Fruit fly (Drosophila melanogaster) whole organism, embryonic: ENCODE measurements around the gene RpL8.

Experiments
- B-H1 ChIP-seq: fragments of 200-800 bp; sonication (Bioruptor generic); IDR thresholded peaks from 3 replicates; pipeline ENCODE4 v1.3.6; 2022; ENCODE audit warnings: missing biosample characterization, missing genetic modification characterization
- BEAF-32 ChIP-seq: fragments of 200-800 bp; sonication (Bioruptor generic); optimal IDR thresholded peaks from 3 replicates; lab custom pipeline; 2017; ENCODE audit warnings: missing biosample characterization, missing genetic modification characterization, mild to moderate bottlenecking, moderate library complexity, missing genetic modification reagents
- CG10959 ChIP-seq: fragments of 200-800 bp; sonication (Bioruptor generic); IDR thresholded peaks from 2 replicates; pipeline ENCODE4 v1.3.6; 2022; ENCODE audit warnings: missing biosample characterization, missing genetic modification characterization
- CG14050 ChIP-seq: fragments of 200-800 bp; sonication (Bioruptor generic); IDR thresholded peaks from 3 replicates; pipeline ENCODE4 v1.3.6; 2022; ENCODE audit warnings: missing biosample characterization, missing genetic modification characterization
- CG17328 ChIP-seq: fragments of 200-800 bp; sonication (Bioruptor generic); IDR thresholded peaks from 2 replicates; pipeline ENCODE4 v1.3.6; 2022; ENCODE audit warnings: missing biosample characterization, missing genetic modification characterization
- CG17359 ChIP-seq: fragments of 200-800 bp; sonication (Bioruptor generic); optimal IDR thresholded peaks from 3 replicates; lab custom pipeline; 2018; ENCODE audit warnings: missing biosample characterization, mild to moderate bottlenecking, missing genetic modification characterization, moderate library complexity
- CG2678 ChIP-seq: fragments of 200-800 bp; sonication (Bioruptor generic); optimal IDR thresholded peaks from 3 replicates; lab custom pipeline; 2019; ENCODE audit warnings: missing biosample characterization, mild to moderate bottlenecking, missing genetic modification characterization, moderate library complexity
- CG30403 ChIP-seq: fragments of 200-800 bp; sonication (Bioruptor generic); optimal IDR thresholded peaks from 3 replicates; lab custom pipeline; 2016; ENCODE audit warnings: missing biosample characterization, missing genetic modification characterization
- CG3163 ChIP-seq: fragments of 200-800 bp; sonication (Bioruptor generic); optimal IDR thresholded peaks from 3 replicates; lab custom pipeline; 2016; ENCODE audit warnings: missing biosample characterization, missing genetic modification characterization
- CG3407 ChIP-seq: fragments of 200-800 bp; sonication (Bioruptor generic); optimal IDR thresholded peaks from 2 replicates; lab custom pipeline; 2018; ENCODE audit warnings: missing biosample characterization, mild to moderate bottlenecking, missing genetic modification characterization
- CG34376 ChIP-seq: fragments of 200-800 bp; sonication (Bioruptor generic); optimal IDR thresholded peaks from 2 replicates; lab custom pipeline; 2018; ENCODE audit warnings: missing biosample characterization, mild to moderate bottlenecking, missing genetic modification characterization
- CG6175 ChIP-seq: fragments of 200-800 bp; sonication (Bioruptor generic); IDR thresholded peaks from 3 replicates; pipeline ENCODE4 v1.3.6; 2022; ENCODE audit warnings: missing biosample characterization, missing genetic modification characterization
- CG8281 ChIP-seq: fragments of 200-800 bp; sonication (Bioruptor generic); optimal IDR thresholded peaks from 2 replicates; lab custom pipeline; 2018; ENCODE audit warnings: missing biosample characterization, mild to moderate bottlenecking, missing genetic modification characterization, moderate library complexity
- CG9215 ChIP-seq: fragments of 200-800 bp; sonication (Bioruptor generic); IDR thresholded peaks from 2 replicates; pipeline ENCODE4 v1.3.6; 2022; ENCODE audit warnings: missing biosample characterization, missing genetic modification characterization
- Dref ChIP-seq: fragments of 200-800 bp; sonication (Bioruptor generic); IDR thresholded peaks from 2 replicates; pipeline ENCODE4 v1.3.6; 2022; ENCODE audit warnings: missing biosample characterization, missing genetic modification characterization
- Fer1 ChIP-seq: fragments of 200-800 bp; sonication (Bioruptor generic); optimal IDR thresholded peaks from 2 replicates; lab custom pipeline; 2017; ENCODE audit warnings: missing biosample characterization, mild to moderate bottlenecking, missing genetic modification characterization
- Hr78 ChIP-seq, 2 experiments: fragments of 200-800 bp in 1 of 2; fragments of >200 bp in 1 of 2; sonication (Bioruptor generic) in 1 of 2; optimal IDR thresholded peaks; 2 replicates each; lab custom pipeline; 2017 to 2019; ENCODE audit warnings: missing biosample characterization in 2 of 2, missing genetic modification characterization in 2 of 2, mild to moderate bottlenecking in 1 of 2, moderate library complexity in 1 of 2
- Lhr ChIP-seq: fragments of 200-800 bp; sonication (Bioruptor generic); optimal IDR thresholded peaks from 3 replicates; lab custom pipeline; 2017; ENCODE audit warnings: mild to moderate bottlenecking, missing biosample characterization, missing genetic modification reagents, missing genetic modification characterization
- Meics ChIP-seq: fragments of 200-800 bp; sonication (Bioruptor generic); optimal IDR thresholded peaks from 2 replicates; lab custom pipeline; 2017; ENCODE audit warnings: missing biosample characterization, mild to moderate bottlenecking, missing genetic modification characterization
- Myb ChIP-seq: fragments of 200-800 bp; sonication (Bioruptor generic); optimal IDR thresholded peaks from 2 replicates; lab custom pipeline; 2016; ENCODE audit warnings: missing biosample characterization, missing genetic modification characterization
- Nf-YC ChIP-seq: fragments of 200-800 bp; optimal IDR thresholded peaks from 3 replicates; lab custom pipeline; 2019; ENCODE audit warnings: missing biosample characterization, mild to moderate bottlenecking, missing genetic modification characterization, moderate library complexity
- Ravus ChIP-seq: fragments of 200-800 bp; sonication (Bioruptor generic); IDR thresholded peaks from 2 replicates; pipeline ENCODE4 v1.3.6; 2022; ENCODE audit warnings: missing biosample characterization, missing genetic modification characterization
- Rfx ChIP-seq: fragments of 200-800 bp; sonication (Bioruptor generic); IDR thresholded peaks from 2 replicates; pipeline ENCODE4 v1.3.6; 2022; ENCODE audit warnings: missing biosample characterization, missing genetic modification characterization
- Ssrp ChIP-seq: fragments of 200-800 bp; sonication (Bioruptor generic); optimal IDR thresholded peaks from 2 replicates; lab custom pipeline; 2018; ENCODE audit warnings: missing biosample characterization, mild to moderate bottlenecking, missing genetic modification characterization, moderate library complexity
- Xrp1 ChIP-seq: fragments of 200-800 bp; sonication (Bioruptor generic); IDR thresholded peaks from 2 replicates; pipeline ENCODE4 v1.3.6; 2022; ENCODE audit warnings: missing biosample characterization, missing genetic modification characterization
- ab ChIP-seq: fragments of 200-800 bp; sonication (Bioruptor generic); optimal IDR thresholded peaks from 2 replicates; lab custom pipeline; 2016; ENCODE audit warnings: missing biosample characterization, missing genetic modification characterization
- al ChIP-seq: fragments of 200-800 bp; sonication (Bioruptor generic); IDR thresholded peaks from 2 replicates; pipeline ENCODE4 v1.3.6; 2022; ENCODE audit warnings: missing biosample characterization, missing genetic modification characterization
- amos ChIP-seq: fragments of 200-800 bp; sonication (Bioruptor generic); IDR thresholded peaks from 2 replicates; pipeline ENCODE4 v1.3.6; 2022; ENCODE audit warnings: missing biosample characterization, missing genetic modification characterization; ENCODE audit not compliant: partially characterized antibody
- ase ChIP-seq: fragments of 200-800 bp; sonication (Bioruptor generic); IDR thresholded peaks from 3 replicates; pipeline ENCODE4 v1.3.6; 2022; ENCODE audit warnings: missing biosample characterization, missing genetic modification characterization
- az2 ChIP-seq: fragments of 200-800 bp; sonication (Bioruptor generic); optimal IDR thresholded peaks from 3 replicates; lab custom pipeline; 2016; ENCODE audit warnings: missing biosample characterization, missing genetic modification characterization
- crp ChIP-seq, 2 experiments: fragments of 200-800 bp; sonication (Bioruptor generic); optimal IDR thresholded peaks; 2 replicates in 1 of 2; 3 replicates in 1 of 2; lab custom pipeline; 2017; ENCODE audit warnings: missing biosample characterization in 2 of 2, missing genetic modification characterization in 2 of 2, mild to moderate bottlenecking in 1 of 2, moderate library complexity in 1 of 2
- da ChIP-seq: fragments of 200-800 bp; sonication (Bioruptor generic); optimal IDR thresholded peaks from 2 replicates; lab custom pipeline; 2016; ENCODE audit warnings: missing biosample characterization, missing genetic modification characterization
- danr ChIP-seq: fragments of 200-800 bp; sonication (Bioruptor generic); IDR thresholded peaks from 2 replicates; pipeline ENCODE4 v1.3.6; 2022; ENCODE audit warnings: missing biosample characterization, missing genetic modification characterization
- dm ChIP-seq: fragments of 200-800 bp; sonication (Bioruptor generic); optimal IDR thresholded peaks from 3 replicates; lab custom pipeline; 2016; ENCODE audit warnings: missing biosample characterization, missing genetic modification characterization
- dmrt11E ChIP-seq: fragments of 200-800 bp; sonication (Bioruptor generic); optimal IDR thresholded peaks from 3 replicates; lab custom pipeline; 2018; ENCODE audit warnings: missing biosample characterization, mild to moderate bottlenecking, missing genetic modification characterization, moderate library complexity
- emc ChIP-seq: fragments of 200-800 bp; sonication (Bioruptor generic); optimal IDR thresholded peaks from 2 replicates; lab custom pipeline; 2016; ENCODE audit warnings: missing biosample characterization, missing genetic modification characterization
- gcm2 ChIP-seq: fragments of 200-800 bp; sonication (Bioruptor generic); optimal IDR thresholded peaks from 2 replicates; lab custom pipeline; 2016; ENCODE audit warnings: missing biosample characterization, missing genetic modification characterization
- h ChIP-seq: fragments of >200 bp; optimal IDR thresholded peaks from 2 replicates; lab custom pipeline; 2017
- hbn ChIP-seq: fragments of 200-800 bp; sonication (Bioruptor generic); IDR thresholded peaks from 2 replicates; pipeline ENCODE4 v1.3.6; 2022; ENCODE audit warnings: missing biosample characterization, missing genetic modification characterization; ENCODE audit not compliant: partially characterized antibody
- nerfin-1 ChIP-seq: fragments of 200-800 bp; sonication (Bioruptor generic); optimal IDR thresholded peaks from 3 replicates; lab custom pipeline; 2019; ENCODE audit warnings: missing biosample characterization, mild to moderate bottlenecking, missing genetic modification characterization, moderate library complexity
- oc ChIP-seq: fragments of 200-800 bp; sonication (Bioruptor generic); optimal IDR thresholded peaks from 2 replicates; lab custom pipeline; 2018; ENCODE audit warnings: missing biosample characterization, mild to moderate bottlenecking, missing genetic modification characterization, moderate library complexity
- phol ChIP-seq: fragments of 200-800 bp; sonication (Bioruptor generic); optimal IDR thresholded peaks from 3 replicates; lab custom pipeline; 2018; ENCODE audit warnings: missing biosample characterization, mild to moderate bottlenecking, missing genetic modification characterization, moderate library complexity
- rib ChIP-seq: fragments of 200-800 bp; sonication (Bioruptor generic); IDR thresholded peaks from 2 replicates; pipeline ENCODE4 v1.3.6; 2022; ENCODE audit warnings: missing biosample characterization, missing genetic modification characterization
- sd ChIP-seq: fragments of 200-800 bp; sonication (Bioruptor generic); optimal IDR thresholded peaks from 3 replicates; lab custom pipeline; 2018; ENCODE audit warnings: missing biosample characterization, mild to moderate bottlenecking, missing genetic modification characterization, moderate library complexity
- sim ChIP-seq: fragments of 200-800 bp; sonication (Bioruptor generic); IDR thresholded peaks from 2 replicates; pipeline ENCODE4 v1.3.6; 2022; ENCODE audit warnings: missing biosample characterization, missing genetic modification characterization
- sisA ChIP-seq: fragments of 200-800 bp; sonication (Bioruptor generic); IDR thresholded peaks from 2 replicates; pipeline ENCODE4 v1.3.6; 2022; ENCODE audit warnings: missing biosample characterization, missing genetic modification characterization
- tio ChIP-seq: fragments of 200-800 bp; sonication (Bioruptor generic); optimal IDR thresholded peaks from 2 replicates; lab custom pipeline; 2017; ENCODE audit warnings: missing biosample characterization, missing genetic modification characterization, inconsistent platforms
- tll ChIP-seq, 2 experiments: fragments of 200-800 bp in 1 of 2; fragments of >200 bp in 1 of 2; sonication (Bioruptor generic) in 1 of 2; optimal IDR thresholded peaks; 2 replicates each; lab custom pipeline; 2017 to 2019; ENCODE audit warnings: missing biosample characterization in 2 of 2, missing genetic modification characterization in 2 of 2, mild to moderate bottlenecking in 1 of 2, moderate library complexity in 1 of 2
- usp ChIP-seq: fragments of >200 bp; optimal IDR thresholded peaks from 2 replicates; lab custom pipeline; 2017; ENCODE audit warnings: missing biosample characterization, missing genetic modification characterization

Gene RpL8

DNA sequence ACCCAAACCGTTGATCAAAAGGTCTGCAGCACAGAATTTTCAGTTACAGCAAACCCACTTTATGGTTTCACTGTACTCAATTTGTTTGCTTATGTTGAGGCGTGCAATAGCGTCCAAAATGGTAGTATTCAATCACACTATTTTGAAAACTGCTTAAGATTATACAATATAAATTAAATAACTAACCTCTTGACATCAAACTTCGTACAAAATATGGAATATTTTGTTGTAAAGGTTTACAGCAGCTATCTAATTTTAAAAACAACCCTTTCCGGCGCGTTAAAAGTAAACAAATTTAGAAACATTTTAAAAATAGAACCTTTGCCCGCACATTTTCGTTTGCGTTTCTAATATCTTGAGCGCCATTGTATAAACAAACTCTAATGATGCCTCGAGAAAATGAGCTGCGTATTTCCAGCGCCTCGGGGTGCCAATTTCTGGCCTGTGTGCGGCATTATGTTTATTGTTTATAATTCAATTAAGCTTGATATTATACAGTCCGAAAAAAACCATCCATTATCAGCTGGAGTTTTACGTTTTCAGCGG lies 3.6 kb downstream of the RpL8 start (continued):
- TF ChIP-seq CG30403 (GFP tag; lab: Kevin White, UChicago) (peak; percentile 6), phol (tag; lab: Kevin White, UChicago) (no peak), B-H1 (GFP tag; lab: Robert Waterston, UW) (0 out of 3 replicates have a peak, but pooled peaks have one; percentile 17), danr (GFP tag; lab: Robert Waterston, UW) (no peak), sisA (GFP tag; lab: Robert Waterston, UW) (no peak), Ravus (GFP tag; lab: Robert Waterston, UW) (no peak), sd (tag; lab: Kevin White, UChicago) (no peak), sim (GFP tag; lab: Robert Waterston, UW) (no peak), rib (GFP tag; lab: Robert Waterston, UW) (no peak), ase (GFP tag; lab: Robert Waterston, UW) (no peak), Dref (no peak), CG3163 (no peak), tio (GFP tag; lab: Kevin White, UChicago) (no peak), emc (GFP tag; lab: Kevin White, UChicago) (no peak), CG17328 (no peak), Nf-YC (tag; lab: Kevin White, UChicago) (peak; percentile 5)

dm6 chr3L:2595481-2595880 lies 8.2 kb downstream of the RpL8 start, which contains the start of gene CG16984:
TSS of gene CG16984 (plus strand) at chr3L:2595781.
- TF ChIP-seq oc (tag; lab: Kevin White, UChicago) (no peak), usp (GFP tag; lab: Kevin White, UChicago) (no peak), CG17359 (no peak), CG9215 (GFP tag; lab: Robert Waterston, UW) (no peak), CG34376 (GFP tag; lab: Kevin White, UChicago) (no peak), ab (GFP tag; lab: Kevin White, UChicago) (no peak), Xrp1 (no peak), h (no peak), Hr78 (GFP tag; optimal IDR thresholded peaks at IDR 0.05; lab: Kevin White, UChicago) (no peak), ase (GFP tag; lab: Robert Waterston, UW) (no peak), da (GFP tag; lab: Kevin White, UChicago) (no peak), dmrt11E (tag; lab: Kevin White, UChicago) (no peak), az2 (GFP tag; lab: Kevin White, UChicago) (no peak), BEAF-32 (GFP tag; lab: Kevin White, UChicago) (no peak), CG10959 (GFP tag; lab: Robert Waterston, UW) (no peak), gcm2 (GFP tag; lab: Kevin White, UChicago) (no peak), al (GFP tag; lab: Robert Waterston, UW) (no peak)
- TF ChIP-seq, all 482 proteins: peak for 0

- TF ChIP-seq CG17359 (no peak), CG3407 (GFP tag; lab: Kevin White, UChicago) (no peak), hbn (0 out of 2 replicates have a peak, but pooled peaks have one; percentile 36), tll (GFP tag; optimal IDR thresholded peaks at IDR 0.05; lab: Kevin White, UChicago) (no peak), Meics (GFP tag; lab: Kevin White, UChicago) (no peak), Rfx (GFP tag; lab: Robert Waterston, UW) (peak; percentile 31; the same call in 1 of the 2 replicates), amos (peak; percentile 48), nerfin-1 (tag; lab: Kevin White, UChicago) (peak; percentile 77), Myb (GFP tag; lab: Kevin White, UChicago) (peak; percentile 78), CG2678 (tag; lab: Kevin White, UChicago) (no peak), Fer1 (no peak), CG8281 (tag; lab: Kevin White, UChicago) (no peak), dm (GFP tag; lab: Kevin White, UChicago) (no peak), CG14050 (GFP tag; lab: Robert Waterston, UW) (no peak), Ssrp (tag; lab: Kevin White, UChicago) (no peak), Lhr (GFP tag; lab: Kevin White, UChicago) (no peak), CG6175 (GFP tag; lab: Robert Waterston, UW) (no peak), crp (GFP tag; optimal IDR thresholded peaks at IDR 0.05; lab: Kevin White, UChicago) (peak; percentile 1 to 86)
Observed at dm6 chr3L:2599214-2599730, 12.0 kb downstream of the RpL8 start, which contains the start of the genes CG16985 and CG12182. TSS of gene CG16985 (plus strand) at chr3L:2599297. TSS of gene CG12182 (minus strand) at chr3L:2599579.
